Worm (Caenorhabditis elegans): Measurements from ENCODE around the gene F53H8.3.

F53H8.3 gene

ce11 chrX:960139-960538 is 21.8 kb downstream of the F53H8.3 start:
- TF ChIP-seq lin-38 (GFP tag; IDR thresholded peaks at IDR 0.05): no peak
- peak in 1 of 2 experiments; percentile 94 for TF ChIP-seq unc-62 (GFP tag; optimal IDR thresholded peaks at IDR 0.05 in 1 of 2)
- TF ChIP-seq unc-62 (tag; optimal IDR thresholded peaks at IDR 0.05): no peak

DNA sequence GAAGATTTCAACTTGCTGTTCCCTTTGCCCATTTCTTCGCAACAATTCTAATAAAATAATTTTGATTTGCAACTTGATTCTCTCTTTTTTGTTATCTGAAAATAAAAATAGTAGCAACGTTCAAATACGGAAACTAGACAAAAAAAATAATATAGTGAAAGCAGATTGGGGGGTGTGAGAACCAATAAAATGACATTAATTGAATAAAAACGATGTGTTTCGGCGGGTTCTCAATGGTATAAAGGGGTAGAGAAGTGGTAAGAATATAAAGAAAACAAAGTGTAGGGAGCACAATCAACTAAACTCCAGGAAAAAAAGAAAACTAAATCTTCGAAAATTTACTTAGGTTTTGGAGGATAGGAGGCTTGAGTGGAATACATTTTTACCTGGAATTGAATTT is 24.8 kb downstream of the F53H8.3 start, which contains the start of gene ncs-1:
Gene ncs-1, minus strand, starts transcription at position 101 of the 400 bp plus-strand sequence.
- TF ChIP-seq lin-1 (GFP tag; IDR thresholded peaks at IDR 0.05) (no peak), egl-43 (GFP tag; IDR thresholded peaks at IDR 0.05) (no peak), unc-62 (GFP tag; optimal IDR thresholded peaks at IDR 0.05 in 1 of 2) (no peak), unc-62 (tag; optimal IDR thresholded peaks at IDR 0.05) (no peak), egl-27 (tag; optimal IDR thresholded peaks at IDR 0.05) (no peak), nhr-77 (tag; optimal IDR thresholded peaks at IDR 0.05) (no peak), lin-15B (tag; optimal IDR thresholded peaks at IDR 0.05) (no peak), nhr-41 (GFP tag; IDR thresholded peaks at IDR 0.05) (no peak), skn-1 (tag; optimal IDR thresholded peaks at IDR 0.05) (no peak), dpl-1 (GFP tag; optimal IDR thresholded peaks at IDR 0.05) (no peak), unc-39 (tag; optimal IDR thresholded peaks at IDR 0.05) (no peak), ceh-28 (tag; optimal IDR thresholded peaks at IDR 0.05) (no peak)

- no peak for TF ChIP-seq ZK546.5 (tag; optimal IDR thresholded peaks at IDR 0.05)
- peak; percentile 31 for TF ChIP-seq nhr-28 (tag; optimal IDR thresholded peaks at IDR 0.05)
Measured at ce11 chrX:970072-970471, 31.7 kb downstream of the F53H8.3 start, which contains the start of gene C44C1.6. TSS of gene C44C1.6 (minus strand) at chrX:970270.

DNA sequence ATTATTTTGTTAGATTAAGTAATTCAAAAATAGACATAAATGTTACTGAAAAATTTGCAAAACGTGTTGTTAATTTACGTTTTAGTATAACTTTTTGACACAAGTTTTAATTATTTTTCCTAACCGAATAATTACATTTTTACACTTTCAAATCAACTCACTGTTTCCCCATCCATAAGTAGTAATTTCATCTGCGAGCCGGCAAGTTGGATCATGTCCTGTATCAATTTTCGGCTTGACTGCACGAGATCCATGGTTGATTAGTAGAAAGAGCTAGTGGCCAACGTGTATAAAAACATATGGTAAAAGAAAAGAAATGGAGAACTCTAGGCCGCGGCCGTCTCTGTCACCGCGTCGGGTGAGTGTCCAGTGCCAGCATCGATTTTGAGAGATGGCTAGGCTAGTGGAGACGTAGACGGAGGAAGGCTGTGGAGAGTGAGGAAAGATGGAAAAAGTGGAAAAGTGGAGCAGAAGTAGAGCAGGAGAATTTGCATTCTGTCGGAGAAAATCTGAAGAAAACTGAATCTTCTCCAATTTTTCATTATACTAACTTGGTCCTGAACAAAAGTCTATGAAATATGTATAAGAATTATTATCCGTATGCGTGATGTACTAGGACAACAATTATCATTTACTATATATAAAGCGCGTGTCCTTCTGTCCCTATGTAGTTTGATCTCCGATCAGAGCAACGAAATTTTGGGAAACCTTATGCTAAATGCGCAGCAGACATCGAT is 36.3 kb downstream of the F53H8.3 start, which contains the start of gene vps-45:
Gene vps-45, minus strand, starts transcription at position 350 of the 737 bp plus-strand sequence.
- TF ChIP-seq hmg-1.1 (GFP tag; IDR thresholded peaks at IDR 0.05): peak; percentile 77
- peak; percentile 44 for TF ChIP-seq ceh-28 (tag; optimal IDR thresholded peaks at IDR 0.05)
- peak; percentile 37 for TF ChIP-seq dmd-6 (GFP tag; IDR thresholded peaks at IDR 0.05)
- TF ChIP-seq lsy-2 (tag; optimal IDR thresholded peaks at IDR 0.05): peak in 1 of 2 experiments; percentile 18
- no peak for TF ChIP-seq lin-39 (tag; optimal IDR thresholded peaks at IDR 0.05)
- TF ChIP-seq mep-1 (tag; optimal IDR thresholded peaks at IDR 0.05): peak; percentile 61
- peak; percentile 33 for TF ChIP-seq hlh-30 (tag; optimal IDR thresholded peaks at IDR 0.05; ENCODE audit: insufficient read depth)
- no peak for TF ChIP-seq D1046.2 (GFP tag; IDR thresholded peaks at IDR 0.05)
- no peak for TF ChIP-seq ceh-44 (GFP tag; IDR thresholded peaks at IDR 0.05)
- TF ChIP-seq ZK337.2 (GFP tag; IDR thresholded peaks at IDR 0.05): no peak
- TF ChIP-seq lin-15B (tag; optimal IDR thresholded peaks at IDR 0.05): no peak
- TF ChIP-seq tra-1 (GFP tag; IDR thresholded peaks at IDR 0.05): no peak
- peak; percentile 38 for TF ChIP-seq rbr-2 (tag; optimal IDR thresholded peaks at IDR 0.05)
- peak; percentile 57 for TF ChIP-seq hlh-11 (tag; optimal IDR thresholded peaks at IDR 0.05)
- peak; percentile 80 for TF ChIP-seq mes-2 (tag; optimal IDR thresholded peaks at IDR 0.05; ENCODE audit: poor library complexity, severe bottlenecking)
- peak; percentile 45 for TF ChIP-seq mxl-3 (GFP tag; optimal IDR thresholded peaks at IDR 0.05)
- TF ChIP-seq duxl-1 (tag; optimal IDR thresholded peaks at IDR 0.05; ENCODE audit: poor library complexity): peak; percentile 37
- TF ChIP-seq gei-8 (GFP tag; optimal IDR thresholded peaks at IDR 0.05): no peak
- TF ChIP-seq unc-39 (tag; optimal IDR thresholded peaks at IDR 0.05): no peak
- TF ChIP-seq aha-1 (tag): peak; percentile 78
- peak; percentile 13 for TF ChIP-seq dve-1 (tag; optimal IDR thresholded peaks at IDR 0.05; ENCODE audit: insufficient read depth)
- TF ChIP-seq ZK546.5 (tag; optimal IDR thresholded peaks at IDR 0.05): no peak
- TF ChIP-seq hif-1 (tag; optimal IDR thresholded peaks at IDR 0.05): peak in 1 of 2 experiments; percentile 38
- TF ChIP-seq fkh-10 (GFP tag; optimal IDR thresholded peaks at IDR 0.05): peak; percentile 9
- TF ChIP-seq pha-4 (GFP tag; IDR thresholded peaks at IDR 0.05): no peak
- no peak for TF ChIP-seq pha-4 (tag; optimal IDR thresholded peaks at IDR 0.05)

All from whole organism, L4 larva.